Worm (Caenorhabditis elegans): ENCODE results near the gene C44H9.4.

C44H9.4 gene

DNA sequence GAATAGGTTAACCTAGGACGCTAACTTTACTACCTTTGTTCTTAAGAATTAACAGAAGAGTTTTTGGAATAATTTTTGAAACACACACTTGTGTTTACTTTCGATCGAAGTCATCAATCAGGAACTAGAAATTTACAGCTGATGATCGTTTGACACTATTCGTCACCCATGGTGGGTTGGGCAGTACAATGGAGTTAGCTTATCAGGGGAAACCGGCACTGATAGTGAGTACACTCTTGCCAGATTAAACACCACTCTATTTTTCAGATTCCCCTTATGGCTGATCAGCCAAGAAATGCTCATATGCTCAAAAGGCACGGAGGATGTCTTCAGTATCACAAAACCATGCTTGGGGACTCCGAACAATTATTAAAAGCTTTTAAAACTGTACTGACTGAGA lies 13.4 kb upstream of the C44H9.4 start:
- TF ChIP-seq jun-1 (tag; optimal IDR thresholded peaks at IDR 0.05), result peak; percentile 26
- peak; percentile 77 for TF ChIP-seq elt-2 (tag; optimal IDR thresholded peaks at IDR 0.05)
- no peak for TF ChIP-seq mml-1 (tag; optimal IDR thresholded peaks at IDR 0.05)
- TF ChIP-seq pqm-1 (tag; optimal IDR thresholded peaks at IDR 0.05), result peak; percentile 89
- no peak for TF ChIP-seq pha-4 (tag; optimal IDR thresholded peaks at IDR 0.05)

DNA sequence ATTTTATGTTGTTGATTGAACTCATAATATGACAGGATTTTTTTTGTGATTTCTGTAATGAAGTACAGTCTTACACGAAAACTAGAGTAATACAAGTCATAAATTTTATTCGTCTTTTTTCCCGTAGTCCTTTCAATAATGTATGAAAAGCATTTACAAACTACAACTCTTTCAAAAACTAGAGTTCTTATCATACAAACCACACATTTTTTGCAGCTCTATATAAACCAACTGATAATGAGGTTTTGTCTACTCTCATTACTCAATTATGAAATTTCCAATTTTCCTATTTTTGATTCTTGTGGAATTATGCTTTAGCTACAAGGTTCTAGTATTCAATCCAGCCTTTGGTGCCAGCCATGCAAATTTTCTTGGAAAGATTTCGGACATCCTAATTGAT lies 10.7 kb upstream of the C44H9.4 start, which contains the start of gene ugt-16:
Gene ugt-16, plus strand, starts transcription at position 248 of the 400 bp plus-strand sequence.
- TF ChIP-seq nhr-76 (tag; optimal IDR thresholded peaks at IDR 0.05) (no peak), nhr-77 (tag; optimal IDR thresholded peaks at IDR 0.05) (no peak), pqm-1 (tag; optimal IDR thresholded peaks at IDR 0.05) (peak; percentile 53), elt-2 (tag; optimal IDR thresholded peaks at IDR 0.05) (peak; percentile 71), fos-1 (tag; optimal IDR thresholded peaks at IDR 0.05) (no peak), ama-1 (optimal IDR thresholded peaks at IDR 0.05) (no peak), ceh-82 (tag; optimal IDR thresholded peaks at IDR 0.05) (no peak), sea-2 (GFP tag; optimal IDR thresholded peaks at IDR 0.05) (no peak), R02D3.7 (tag; optimal IDR thresholded peaks at IDR 0.05) (no peak), eor-1 (tag; optimal IDR thresholded peaks at IDR 0.05) (no peak)

DNA sequence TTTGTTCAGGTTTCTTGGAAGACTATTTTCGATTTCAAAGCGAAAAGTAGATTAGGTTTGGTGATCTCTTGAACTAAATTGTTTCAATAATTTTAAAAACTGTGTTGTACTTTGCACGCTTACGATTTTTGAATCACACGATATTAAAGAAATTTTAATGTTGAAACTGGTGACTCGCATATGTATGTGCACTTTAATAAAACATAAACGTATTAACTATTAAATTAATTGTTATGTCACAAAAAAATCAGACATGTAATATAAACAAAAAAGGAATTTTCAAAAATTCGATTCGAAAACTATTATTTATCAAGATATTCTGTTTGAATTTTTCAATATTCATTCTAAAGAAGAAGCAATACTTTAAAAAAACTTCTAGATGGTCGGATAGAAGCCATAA lies 8.3 kb upstream of the C44H9.4 start, which contains the start of gene ugt-15:
Gene ugt-15, plus strand, starts transcription at position 301 of the 400 bp plus-strand sequence.
- no peak for TF ChIP-seq nhr-43 (tag; optimal IDR thresholded peaks at IDR 0.05; ENCODE audit: poor library complexity, severe bottlenecking)
- no peak for TF ChIP-seq zag-1 (tag; optimal IDR thresholded peaks at IDR 0.05)
- TF ChIP-seq elt-2 (tag; optimal IDR thresholded peaks at IDR 0.05), result peak; percentile 13
- TF ChIP-seq pqm-1 (tag; optimal IDR thresholded peaks at IDR 0.05), result peak; percentile 22
- TF ChIP-seq eor-1 (tag; optimal IDR thresholded peaks at IDR 0.05), result no peak

DNA sequence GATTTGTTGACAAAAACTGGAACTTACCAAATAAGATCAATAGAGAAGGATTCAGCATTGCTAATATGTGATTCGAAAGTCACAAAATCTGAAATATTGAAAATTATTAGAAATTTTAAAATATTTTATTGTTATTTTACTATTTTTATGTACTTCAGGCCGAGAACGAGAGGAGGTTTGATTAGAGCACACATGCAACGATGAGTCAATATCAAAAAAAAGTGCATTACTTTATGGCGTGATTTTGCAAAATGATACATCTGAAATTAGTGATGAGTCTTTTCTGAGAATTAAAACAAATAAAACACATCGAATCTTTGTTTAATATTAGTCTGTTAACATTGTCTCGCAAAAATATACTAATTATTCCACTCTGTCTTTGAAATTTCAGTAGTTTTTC lies 9.3 kb downstream of the C44H9.4 start:
- no peak for TF ChIP-seq ceh-9 (tag; optimal IDR thresholded peaks at IDR 0.05)
- TF ChIP-seq pqm-1 (tag; optimal IDR thresholded peaks at IDR 0.05), result peak; percentile 56
- no peak for TF ChIP-seq aly-2 (tag; optimal IDR thresholded peaks at IDR 0.05)
- no peak for TF ChIP-seq eor-1 (tag; optimal IDR thresholded peaks at IDR 0.05)

DNA sequence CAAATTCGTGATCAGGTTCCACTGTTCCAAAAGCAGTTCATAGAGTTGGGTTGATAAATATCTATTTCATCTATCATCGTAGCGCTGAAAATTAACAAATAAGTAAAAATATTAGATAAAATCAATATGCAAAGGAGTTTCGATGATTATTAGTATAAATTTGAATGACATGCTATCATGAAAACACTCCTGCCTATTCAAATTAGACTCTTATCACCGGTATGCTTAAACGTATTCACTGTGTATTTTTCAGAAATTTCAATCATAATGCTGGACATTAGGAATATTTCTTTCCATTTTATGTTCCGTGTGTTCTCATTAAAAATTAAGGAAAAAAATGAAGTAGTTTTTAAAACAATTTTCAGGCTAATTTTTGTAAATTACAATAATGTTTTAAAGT lies 9.8 kb downstream of the C44H9.4 start, which contains the start of gene C44H9.6:
Gene C44H9.6, minus strand, starts transcription at position 101 of the 400 bp plus-strand sequence.
- TF ChIP-seq elt-2 (tag; optimal IDR thresholded peaks at IDR 0.05) (peak; percentile 35), nhr-11 (tag; optimal IDR thresholded peaks at IDR 0.05) (no peak)

DNA sequence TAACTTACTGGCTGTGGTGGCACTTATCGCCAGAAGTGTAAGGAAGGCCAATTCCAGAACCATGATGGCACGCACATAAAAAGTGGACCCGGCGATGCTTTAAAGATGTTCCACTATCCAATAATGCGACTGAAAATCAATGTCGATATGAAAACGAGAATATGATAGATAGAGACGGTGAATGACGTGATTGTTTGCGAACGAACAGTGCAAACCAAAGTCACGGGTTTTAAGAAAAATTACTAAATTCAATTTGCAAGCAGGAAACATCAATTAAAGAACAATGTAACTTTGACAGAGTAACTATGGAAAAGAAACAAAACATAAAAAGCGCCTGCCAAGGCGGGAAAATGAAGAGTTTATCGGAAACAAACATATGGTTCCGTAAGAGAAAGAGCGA lies 14.2 kb downstream of the C44H9.4 start, which contains the start of gene C44H9.5:
Gene C44H9.5, minus strand, starts transcription at position 129 of the 400 bp plus-strand sequence.
- TF ChIP-seq elt-2 (tag; optimal IDR thresholded peaks at IDR 0.05), result peak; percentile 49
- TF ChIP-seq pqm-1 (tag; optimal IDR thresholded peaks at IDR 0.05), result peak; percentile 66
- TF ChIP-seq hmg-11 (tag; optimal IDR thresholded peaks at IDR 0.05), result no peak

DNA sequence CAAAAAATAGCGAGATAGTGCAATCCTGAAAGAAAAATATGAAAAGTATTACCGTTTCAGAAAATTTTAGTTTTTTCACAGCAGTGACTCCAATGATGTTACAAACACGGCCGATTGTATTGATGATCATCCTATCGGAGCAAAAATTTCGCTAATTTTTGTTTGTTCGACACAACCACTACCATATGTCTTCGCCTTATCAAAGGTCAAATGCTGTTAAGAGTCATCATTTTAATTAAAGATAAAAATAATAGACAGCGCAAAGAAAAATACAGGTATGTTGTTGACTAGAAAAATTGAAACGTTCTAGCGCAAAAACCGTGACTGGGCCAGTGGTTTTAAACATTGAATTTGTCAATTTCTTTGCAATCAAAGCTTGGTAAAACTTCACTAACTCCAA lies 16.9 kb downstream of the C44H9.4 start:
- TF ChIP-seq elt-2 (tag; optimal IDR thresholded peaks at IDR 0.05), result peak; percentile 58
- TF ChIP-seq elt-3 (tag; optimal IDR thresholded peaks at IDR 0.05), result no peak
- no peak for TF ChIP-seq nhr-43 (tag; optimal IDR thresholded peaks at IDR 0.05; ENCODE audit: poor library complexity, severe bottlenecking)
- TF ChIP-seq nhr-11 (tag; optimal IDR thresholded peaks at IDR 0.05), result no peak
- no peak for TF ChIP-seq ceh-16 (tag; optimal IDR thresholded peaks at IDR 0.05)
- peak; percentile 13 for TF ChIP-seq jun-1 (tag; optimal IDR thresholded peaks at IDR 0.05)
- no peak for TF ChIP-seq nhr-25 (tag; optimal IDR thresholded peaks at IDR 0.05)
- TF ChIP-seq sea-2 (GFP tag; optimal IDR thresholded peaks at IDR 0.05), result no peak
- TF ChIP-seq lin-15B (tag; optimal IDR thresholded peaks at IDR 0.05), result no peak
- peak; percentile 69 for TF ChIP-seq pqm-1 (tag; optimal IDR thresholded peaks at IDR 0.05)
- TF ChIP-seq nhr-237 (tag; optimal IDR thresholded peaks at IDR 0.05), result no peak
- TF ChIP-seq nhr-77 (tag; optimal IDR thresholded peaks at IDR 0.05), result no peak
- no peak for TF ChIP-seq skn-1 (tag; optimal IDR thresholded peaks at IDR 0.05)
- TF ChIP-seq ztf-4 (tag; optimal IDR thresholded peaks at IDR 0.05), result no peak
- TF ChIP-seq nhr-28 (tag; optimal IDR thresholded peaks at IDR 0.05), result no peak
- TF ChIP-seq nhr-76 (tag; optimal IDR thresholded peaks at IDR 0.05), result no peak
- no peak for TF ChIP-seq unc-62 (GFP tag; optimal IDR thresholded peaks at IDR 0.05)

Data from whole organism, L3 larva.